Fruit fly (Drosophila melanogaster) whole organism, embryonic: ENCODE data around the gene Cyp4d14.

Experiments used
- Asciz ChIP-seq: fragments of 200-800 bp; sonication (Bioruptor generic); optimal IDR thresholded peaks from 2 replicates; lab custom pipeline; 2017; ENCODE audit warnings: missing biosample characterization, mild to moderate bottlenecking, missing genetic modification characterization, missing genetic modification reagents
- CG10959 ChIP-seq: fragments of 200-800 bp; sonication (Bioruptor generic); IDR thresholded peaks from 2 replicates; pipeline ENCODE4 v1.3.6; 2022; ENCODE audit warnings: missing biosample characterization, missing genetic modification characterization
- CG11085 ChIP-seq: fragments of 200-800 bp; sonication (Bioruptor generic); IDR thresholded peaks from 2 replicates; pipeline ENCODE4 v1.3.6; 2022; ENCODE audit warnings: missing biosample characterization, missing genetic modification characterization
- CG11247 ChIP-seq: fragments of 200-800 bp; sonication (Bioruptor generic); IDR thresholded peaks from 2 replicates; pipeline ENCODE4 v1.3.6; 2022; ENCODE audit warnings: missing biosample characterization, missing genetic modification characterization
- CG12219 ChIP-seq: fragments of 200-800 bp; sonication (Bioruptor generic); optimal IDR thresholded peaks from 3 replicates; lab custom pipeline; 2018; ENCODE audit warnings: missing biosample characterization, mild to moderate bottlenecking, missing genetic modification characterization
- CG12299 ChIP-seq: fragments of 200-800 bp; sonication (Bioruptor generic); optimal IDR thresholded peaks from 2 replicates; lab custom pipeline; 2018; ENCODE audit warnings: missing biosample characterization, mild to moderate bottlenecking, missing genetic modification characterization
- CG12659 ChIP-seq: fragments of 200-800 bp; sonication (Bioruptor generic); optimal IDR thresholded peaks from 3 replicates; lab custom pipeline; 2017; ENCODE audit warnings: mild to moderate bottlenecking, missing biosample characterization, missing genetic modification reagents, missing genetic modification characterization
- CG12744 ChIP-seq: fragments of 200-800 bp; sonication (Bioruptor generic); optimal IDR thresholded peaks from 2 replicates; lab custom pipeline; 2016; ENCODE audit warnings: missing biosample characterization, missing genetic modification characterization
- CG1602 ChIP-seq: fragments of 200-800 bp; sonication (Bioruptor generic); optimal IDR thresholded peaks from 3 replicates; lab custom pipeline; 2016; ENCODE audit warnings: missing biosample characterization, missing genetic modification characterization
- CG2678 ChIP-seq: fragments of 200-800 bp; sonication (Bioruptor generic); optimal IDR thresholded peaks from 3 replicates; lab custom pipeline; 2019; ENCODE audit warnings: missing biosample characterization, mild to moderate bottlenecking, missing genetic modification characterization, moderate library complexity
- CG31224 ChIP-seq: fragments of 200-800 bp; sonication (Bioruptor generic); IDR thresholded peaks from 2 replicates; pipeline ENCODE4 v1.3.6; 2022; ENCODE audit warnings: missing biosample characterization, missing genetic modification characterization
- CG3838 ChIP-seq: fragments of 200-800 bp; sonication (Bioruptor generic); optimal IDR thresholded peaks from 3 replicates; lab custom pipeline; 2016; ENCODE audit warnings: missing biosample characterization, missing genetic modification characterization
- CG4282 ChIP-seq: fragments of 200-800 bp; sonication (Bioruptor generic); optimal IDR thresholded peaks from 2 replicates; lab custom pipeline; 2016; ENCODE audit warnings: missing biosample characterization, missing genetic modification characterization
- CG4404 ChIP-seq: fragments of 200-800 bp; sonication (Bioruptor generic); IDR thresholded peaks from 2 replicates; pipeline ENCODE4 v1.3.6; 2022; ENCODE audit warnings: missing biosample characterization, missing genetic modification characterization
- CG6765 ChIP-seq: fragments of 200-800 bp; sonication (Bioruptor generic); optimal IDR thresholded peaks from 3 replicates; lab custom pipeline; 2017; ENCODE audit warnings: missing biosample characterization, mild to moderate bottlenecking, missing genetic modification characterization
- CG7271 ChIP-seq: fragments of 200-800 bp; sonication (Bioruptor generic); optimal IDR thresholded peaks from 2 replicates; lab custom pipeline; 2018; ENCODE audit warnings: missing biosample characterization, mild to moderate bottlenecking, missing genetic modification characterization, moderate library complexity
- CG7987 ChIP-seq: fragments of 200-800 bp; sonication (Bioruptor generic); optimal IDR thresholded peaks from 2 replicates; lab custom pipeline; 2018; ENCODE audit warnings: missing biosample characterization, mild to moderate bottlenecking, missing genetic modification characterization, moderate library complexity
- CG9609 ChIP-seq: fragments of 200-800 bp; sonication (Bioruptor generic); optimal IDR thresholded peaks from 3 replicates; lab custom pipeline; 2016; ENCODE audit warnings: missing biosample characterization, missing genetic modification characterization
- Camta ChIP-seq: fragments of 200-800 bp; sonication (Bioruptor generic); optimal IDR thresholded peaks from 2 replicates; lab custom pipeline; 2016; ENCODE audit warnings: missing biosample characterization, missing genetic modification characterization
- CkIIα-i1 ChIP-seq: fragments of 200-800 bp; sonication (Bioruptor generic); IDR thresholded peaks from 2 replicates; pipeline ENCODE4 v1.3.6; 2022; ENCODE audit warnings: missing biosample characterization, missing genetic modification characterization
- CoRest ChIP-seq: fragments of 200-800 bp; sonication (Bioruptor generic); optimal IDR thresholded peaks from 3 replicates; lab custom pipeline; 2018; ENCODE audit warnings: missing biosample characterization, mild to moderate bottlenecking, missing genetic modification characterization, moderate library complexity
- D ChIP-seq, 2 experiments: fragments of 200-800 bp in 1 of 2; fragments of >200 bp in 1 of 2; sonication (Bioruptor generic) in 1 of 2; optimal IDR thresholded peaks; 2 replicates in 1 of 2; 3 replicates in 1 of 2; lab custom pipeline; 2017; ENCODE audit warnings: mild to moderate bottlenecking in 1 of 2, missing biosample characterization in 1 of 2, missing genetic modification characterization in 1 of 2, missing genetic modification reagents in 1 of 2
- D19A ChIP-seq: fragments of 200-800 bp; optimal IDR thresholded peaks from 3 replicates; lab custom pipeline; 2019; ENCODE audit warnings: missing biosample characterization, mild to moderate bottlenecking, missing genetic modification characterization, moderate library complexity
- D19B ChIP-seq: fragments of 200-800 bp; sonication (Bioruptor generic); optimal IDR thresholded peaks from 2 replicates; lab custom pipeline; 2017; ENCODE audit warnings: missing biosample characterization, mild to moderate bottlenecking, missing genetic modification characterization
- Dref ChIP-seq: fragments of 200-800 bp; sonication (Bioruptor generic); IDR thresholded peaks from 2 replicates; pipeline ENCODE4 v1.3.6; 2022; ENCODE audit warnings: missing biosample characterization, missing genetic modification characterization
- Elba2 ChIP-seq: fragments of 200-800 bp; sonication (Bioruptor generic); optimal IDR thresholded peaks from 3 replicates; lab custom pipeline; 2016; ENCODE audit warnings: missing biosample characterization, missing genetic modification characterization
- Hmx ChIP-seq: fragments of 200-800 bp; sonication (Bioruptor generic); optimal IDR thresholded peaks from 2 replicates; lab custom pipeline; 2016; ENCODE audit warnings: missing biosample characterization, missing genetic modification characterization
- Hr51 ChIP-seq, 2 experiments: fragments of 200-800 bp; sonication (Bioruptor generic); optimal IDR thresholded peaks; 2 replicates in 1 of 2; 3 replicates in 1 of 2; lab custom pipeline; 2016 to 2018; ENCODE audit warnings: missing biosample characterization in 2 of 2, missing genetic modification characterization in 2 of 2, mild to moderate bottlenecking in 1 of 2, moderate library complexity in 1 of 2
- Lim3 ChIP-seq: fragments of 200-800 bp; sonication (Bioruptor generic); IDR thresholded peaks from 2 replicates; pipeline ENCODE4 v1.3.6; 2022; ENCODE audit warnings: missing biosample characterization, missing genetic modification characterization
- Med ChIP-seq: fragments of 200-800 bp; sonication (Bioruptor generic); peaks from one replicate; lab custom pipeline; 2016; ENCODE audit warnings: missing biosample characterization, missing genetic modification characterization, mild to moderate bottlenecking, inconsistent platforms, moderate library complexity
- Xbp1 ChIP-seq: fragments of 200-800 bp; sonication (Bioruptor generic); optimal IDR thresholded peaks from 3 replicates; lab custom pipeline; 2016; ENCODE audit warnings: missing biosample characterization, mild to moderate bottlenecking, missing genetic modification characterization
- ac ChIP-seq: fragments of 200-800 bp; sonication (Bioruptor generic); optimal IDR thresholded peaks from 3 replicates; lab custom pipeline; 2017; ENCODE audit warnings: missing biosample characterization, mild to moderate bottlenecking, missing genetic modification characterization
- bsh ChIP-seq, 2 experiments: fragments of 200-800 bp; sonication (Bioruptor generic); optimal IDR thresholded peaks; 2 replicates each; lab custom pipeline; 2017 to 2018; ENCODE audit warnings: mild to moderate bottlenecking in 2 of 2, missing biosample characterization in 2 of 2, missing genetic modification characterization in 2 of 2, moderate library complexity in 1 of 2
- chif ChIP-seq, 2 experiments: fragments of 200-800 bp; sonication (Bioruptor generic); optimal IDR thresholded peaks; 3 replicates each; lab custom pipeline; 2016; ENCODE audit warnings: missing biosample characterization in 2 of 2, missing genetic modification characterization in 2 of 2
- dmrt11E ChIP-seq: fragments of 200-800 bp; sonication (Bioruptor generic); optimal IDR thresholded peaks from 3 replicates; lab custom pipeline; 2018; ENCODE audit warnings: missing biosample characterization, mild to moderate bottlenecking, missing genetic modification characterization, moderate library complexity
- emc ChIP-seq: fragments of 200-800 bp; sonication (Bioruptor generic); optimal IDR thresholded peaks from 2 replicates; lab custom pipeline; 2016; ENCODE audit warnings: missing biosample characterization, missing genetic modification characterization
- exex ChIP-seq: fragments of 200-800 bp; sonication (Bioruptor generic); optimal IDR thresholded peaks from 4 replicates; lab custom pipeline; 2018; ENCODE audit warnings: missing biosample characterization, mild to moderate bottlenecking, missing genetic modification characterization, moderate library complexity
- fd102C ChIP-seq: fragments of 200-800 bp; sonication (Bioruptor generic); optimal IDR thresholded peaks from 2 replicates; lab custom pipeline; 2018; ENCODE audit warnings: missing biosample characterization, mild to moderate bottlenecking, missing genetic modification characterization, moderate library complexity
- gsb-n ChIP-seq: fragments of 200-800 bp; sonication (Bioruptor generic); optimal IDR thresholded peaks from 3 replicates; lab custom pipeline; 2018; ENCODE audit warnings: missing biosample characterization, mild to moderate bottlenecking, missing genetic modification characterization
- hth ChIP-seq: fragments of >200 bp; optimal IDR thresholded peaks from 2 replicates; lab custom pipeline; 2017; ENCODE audit warnings: inconsistent platforms
- lbe ChIP-seq: fragments of 200-800 bp; sonication (Bioruptor generic); optimal IDR thresholded peaks from 2 replicates; lab custom pipeline; 2016; ENCODE audit warnings: missing biosample characterization, mild to moderate bottlenecking, missing genetic modification characterization
- nmo ChIP-seq: fragments of 200-800 bp; sonication (Bioruptor generic); optimal IDR thresholded peaks from 2 replicates; lab custom pipeline; 2018; ENCODE audit warnings: missing biosample characterization, mild to moderate bottlenecking, missing genetic modification characterization, moderate library complexity
- oc ChIP-seq: fragments of 200-800 bp; sonication (Bioruptor generic); optimal IDR thresholded peaks from 2 replicates; lab custom pipeline; 2018; ENCODE audit warnings: missing biosample characterization, mild to moderate bottlenecking, missing genetic modification characterization, moderate library complexity
- rib ChIP-seq: fragments of 200-800 bp; sonication (Bioruptor generic); IDR thresholded peaks from 2 replicates; pipeline ENCODE4 v1.3.6; 2022; ENCODE audit warnings: missing biosample characterization, missing genetic modification characterization
- sens ChIP-seq: fragments of 200-800 bp; sonication (Bioruptor generic); peaks from one replicate; lab custom pipeline; 2016; ENCODE audit warnings: missing biosample characterization, missing genetic modification characterization
- sens-2 ChIP-seq: fragments of 200-800 bp; sonication (Bioruptor generic); IDR thresholded peaks from 2 replicates; pipeline ENCODE4 v1.3.6; 2022; ENCODE audit warnings: missing biosample characterization, missing genetic modification characterization
- ttk ChIP-seq: fragments of 200-800 bp; sonication (Bioruptor generic); IDR thresholded peaks from 2 replicates; pipeline ENCODE4 v2.1.2; 2022; ENCODE audit warnings: missing biosample characterization, missing genetic modification characterization
- wor ChIP-seq: fragments of 200-800 bp; sonication (Bioruptor generic); IDR thresholded peaks from 2 replicates; pipeline ENCODE4 v1.3.6; 2022; ENCODE audit warnings: missing biosample characterization, missing genetic modification characterization
- zfh2 ChIP-seq: fragments of 200-800 bp; sonication (Bioruptor generic); optimal IDR thresholded peaks from 2 replicates; lab custom pipeline; 2016; ENCODE audit warnings: missing biosample characterization, missing genetic modification characterization

Gene Cyp4d14

dm6 chrX:2134226-2134880, 40.8 kb downstream of the Cyp4d14 start (continued):
- TF ChIP-seq fd102C (GFP tag; lab: Kevin White, UChicago) (no peak), Elba2 (GFP tag; lab: Kevin White, UChicago) (no peak), CG2678 (tag; lab: Kevin White, UChicago) (peak; percentile 81), dmrt11E (tag; lab: Kevin White, UChicago) (peak; percentile 73), ttk (GFP tag; lab: Robert Waterston, UW) (peak; percentile 67), zfh2 (no peak), CG9609 (GFP tag; lab: Kevin White, UChicago) (peak; percentile 10), CoRest (peak; percentile 68), exex (tag; lab: Kevin White, UChicago) (no peak), lbe (GFP tag; lab: Kevin White, UChicago) (peak; percentile 89), hth (lab: Kevin White, UChicago) (no peak), nmo (GFP tag; lab: Kevin White, UChicago) (peak; percentile 63), Asciz (peak; percentile 21), CG3838 (GFP tag; lab: Kevin White, UChicago) (no peak), CG11085 (GFP tag; lab: Robert Waterston, UW) (peak; percentile 24; the same call in 1 of the 2 replicates), chif (GFP tag; optimal IDR thresholded peaks at IDR 0.05; lab: Kevin White, UChicago) (peak; percentile 41 to 74), oc (tag; lab: Kevin White, UChicago) (peak; percentile 6), CG12744 (GFP tag; lab: Kevin White, UChicago) (peak; percentile 36), CG11247 (GFP tag; lab: Robert Waterston, UW) (peak; percentile 49; the same call in 1 of the 2 replicates), CG4282 (GFP tag; lab: Kevin White, UChicago) (no peak), wor (no peak), gsb-n (peak; percentile 41), CG12219 (GFP tag; lab: Kevin White, UChicago) (peak; percentile 75), sens (peak; percentile 96), Med (GFP tag; lab: Kevin White, UChicago) (peak; percentile 90), ac (GFP tag; lab: Kevin White, UChicago) (no peak), D (optimal IDR thresholded peaks at IDR 0.05; lab: Kevin White, UChicago) (no peak), D (GFP tag; optimal IDR thresholded peaks at IDR 0.05; lab: Kevin White, UChicago) (peak; percentile 75), CG1602 (peak; percentile 61), Hr51 (GFP tag; optimal IDR thresholded peaks at IDR 0.05; lab: Kevin White, UChicago) (peak; percentile 44 to 65), Hmx (GFP tag; lab: Kevin White, UChicago) (no peak), CG10959 (no peak), CG31224 (GFP tag; lab: Robert Waterston, UW) (peak; percentile 34; the same call in 1 of the 2 replicates), Camta (GFP tag; lab: Kevin White, UChicago) (peak; percentile 16), CG12659 (GFP tag; lab: Kevin White, UChicago) (peak; percentile 56), D19B (GFP tag; lab: Kevin White, UChicago) (peak; percentile 39), rib (GFP tag; lab: Robert Waterston, UW) (no peak), sens-2 (GFP tag; lab: Robert Waterston, UW) (no peak), CG7271 (tag; lab: Kevin White, UChicago) (peak; percentile 30), D19A (peak; percentile 68), CG7987 (no peak), bsh (GFP tag; optimal IDR thresholded peaks at IDR 0.05; lab: Kevin White, UChicago) (peak; percentile 53 to 85), CkIIα-i1 (GFP tag; lab: Robert Waterston, UW) (no peak), CG6765 (GFP tag; lab: Kevin White, UChicago) (peak; percentile 50), CG12299 (tag; lab: Kevin White, UChicago) (peak; percentile 50), CG4404 (GFP tag; lab: Robert Waterston, UW) (peak; percentile 33), Dref (GFP tag; lab: Robert Waterston, UW) (no peak), emc (GFP tag; lab: Kevin White, UChicago) (peak; percentile 11), Xbp1 (peak; percentile 68), Lim3 (no peak)
